Fruit fly (Drosophila melanogaster) whole organism, prepupa: Measurements from ENCODE around the gene CG31793.

Experiments used
- CG6854 ChIP-seq: fragments of 200-800 bp; sonication (Bioruptor generic); optimal IDR thresholded peaks from 2 replicates; lab custom pipeline; 2017; ENCODE audit warnings: missing biosample characterization, mild to moderate bottlenecking, missing genetic modification characterization
- Gug ChIP-seq: fragments of 200-800 bp; sonication (Bioruptor generic); IDR thresholded peaks from 2 replicates; pipeline ENCODE4 v1.3.6; 2022; ENCODE audit warnings: missing biosample characterization, missing genetic modification characterization
- Met ChIP-seq: fragments of 200-800 bp; sonication (Bioruptor generic); optimal IDR thresholded peaks from 3 replicates; lab custom pipeline; 2016; ENCODE audit warnings: missing biosample characterization, missing genetic modification characterization

DNA sequence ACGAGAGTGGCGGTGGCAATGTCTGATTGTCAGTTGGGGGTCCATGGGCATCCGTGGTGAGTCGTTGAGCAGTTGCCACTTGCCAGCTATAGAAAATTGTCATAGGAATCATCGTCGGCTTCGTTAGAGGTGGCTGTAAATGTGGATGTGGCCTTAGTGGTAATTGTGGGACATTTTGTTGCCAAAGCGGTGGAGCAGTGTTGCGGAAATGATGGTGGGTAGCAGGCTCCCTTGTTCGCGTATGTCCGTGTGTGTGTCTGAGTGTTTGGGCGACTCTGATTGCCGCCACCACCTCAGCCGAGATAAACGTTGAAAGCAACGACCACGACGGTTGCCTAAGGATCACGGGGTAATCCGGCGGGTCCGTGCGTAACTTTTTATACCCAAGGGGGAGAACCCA, 13.9 kb downstream of the CG31793 start:
- no peak for TF ChIP-seq Gug (GFP tag; lab: Robert Waterston, UW)
- TF ChIP-seq Met = no peak
- TF ChIP-seq CG6854 (GFP tag; lab: Kevin White, UChicago) = no peak
